Fruit fly (Drosophila melanogaster) whole organism, embryonic: ENCODE results near the gene ninaG.
A peak's percentile ranks its signal among the peaks of the same experiment; 100 is the strongest.

Experiments
- Adf1 ChIP-seq: fragments of 200-800 bp; sonication (Bioruptor generic); IDR thresholded peaks from 2 replicates; pipeline ENCODE4 v1.3.6; 2022; ENCODE audit warnings: missing biosample characterization, missing genetic modification characterization
- Atf3 ChIP-seq: fragments of 200-800 bp; sonication (Bioruptor generic); optimal IDR thresholded peaks from 3 replicates; lab custom pipeline; 2016; ENCODE audit warnings: missing biosample characterization, missing genetic modification characterization
- CG1024 ChIP-seq: fragments of 200-800 bp; sonication (Bioruptor generic); IDR thresholded peaks from 2 replicates; pipeline ENCODE4 v1.3.6; 2022; ENCODE audit warnings: missing biosample characterization, missing genetic modification characterization
- CG10274 ChIP-seq: fragments of 200-800 bp; sonication (Bioruptor generic); optimal IDR thresholded peaks from 3 replicates; lab custom pipeline; 2017; ENCODE audit warnings: missing biosample characterization, mild to moderate bottlenecking, missing genetic modification characterization
- CG11398 ChIP-seq: fragments of 200-800 bp; sonication (Bioruptor generic); optimal IDR thresholded peaks from 2 replicates; lab custom pipeline; 2016; ENCODE audit warnings: missing biosample characterization, missing genetic modification characterization
- CG11695 ChIP-seq: fragments of 200-800 bp; sonication (Bioruptor generic); IDR thresholded peaks from 3 replicates; pipeline ENCODE4 v1.3.6; 2022; ENCODE audit warnings: missing biosample characterization, missing genetic modification characterization
- CG12744 ChIP-seq: fragments of 200-800 bp; sonication (Bioruptor generic); optimal IDR thresholded peaks from 2 replicates; lab custom pipeline; 2016; ENCODE audit warnings: missing biosample characterization, missing genetic modification characterization
- CG14050 ChIP-seq: fragments of 200-800 bp; sonication (Bioruptor generic); IDR thresholded peaks from 3 replicates; pipeline ENCODE4 v1.3.6; 2022; ENCODE audit warnings: missing biosample characterization, missing genetic modification characterization
- CG15514 ChIP-seq: fragments of 200-800 bp; sonication (Bioruptor generic); optimal IDR thresholded peaks from 3 replicates; lab custom pipeline; 2017; ENCODE audit warnings: missing biosample characterization, missing genetic modification characterization, mild to moderate bottlenecking, moderate library complexity, missing genetic modification reagents
- CG17802 ChIP-seq: fragments of 200-800 bp; sonication (Bioruptor generic); optimal IDR thresholded peaks from 2 replicates; lab custom pipeline; 2018; ENCODE audit warnings: missing biosample characterization, mild to moderate bottlenecking, missing genetic modification characterization, moderate library complexity
- CG2129 ChIP-seq: fragments of 200-800 bp; sonication (Bioruptor generic); IDR thresholded peaks from 2 replicates; pipeline ENCODE4 v1.3.6; 2022; ENCODE audit warnings: missing biosample characterization, missing genetic modification characterization; ENCODE audit not compliant: partially characterized antibody
- CG2199 ChIP-seq: fragments of 200-800 bp; sonication (Bioruptor generic); IDR thresholded peaks from 3 replicates; pipeline ENCODE4 v1.3.6; 2022; ENCODE audit warnings: missing biosample characterization, missing genetic modification characterization
- CG31224 ChIP-seq: fragments of 200-800 bp; sonication (Bioruptor generic); IDR thresholded peaks from 2 replicates; pipeline ENCODE4 v1.3.6; 2022; ENCODE audit warnings: missing biosample characterization, missing genetic modification characterization
- CG33213 ChIP-seq: fragments of 200-800 bp; sonication (Bioruptor generic); optimal IDR thresholded peaks from 3 replicates; lab custom pipeline; 2016; ENCODE audit warnings: missing biosample characterization, missing genetic modification characterization
- CG34376 ChIP-seq: fragments of 200-800 bp; sonication (Bioruptor generic); optimal IDR thresholded peaks from 2 replicates; lab custom pipeline; 2018; ENCODE audit warnings: missing biosample characterization, mild to moderate bottlenecking, missing genetic modification characterization
- CG4617 ChIP-seq: fragments of 200-800 bp; sonication (Bioruptor generic); optimal IDR thresholded peaks from 3 replicates; lab custom pipeline; 2016; ENCODE audit warnings: missing biosample characterization, missing genetic modification characterization, borderline replicate concordance
- CG4820 ChIP-seq: fragments of 200-800 bp; sonication (Bioruptor generic); optimal IDR thresholded peaks from 3 replicates; lab custom pipeline; 2016; ENCODE audit warnings: missing biosample characterization, missing genetic modification characterization
- CG5180 ChIP-seq: fragments of 200-800 bp; sonication (Bioruptor generic); optimal IDR thresholded peaks from 3 replicates; lab custom pipeline; 2017; ENCODE audit warnings: missing biosample characterization, missing genetic modification characterization, mild to moderate bottlenecking, moderate library complexity, missing genetic modification reagents
- CG7839 ChIP-seq: fragments of 200-800 bp; sonication (Bioruptor generic); optimal IDR thresholded peaks from 3 replicates; lab custom pipeline; 2018; ENCODE audit warnings: missing biosample characterization, mild to moderate bottlenecking, missing genetic modification characterization, moderate library complexity
- CG8944 ChIP-seq: fragments of 200-800 bp; sonication (Bioruptor generic); optimal IDR thresholded peaks from 3 replicates; lab custom pipeline; 2016; ENCODE audit warnings: missing biosample characterization, missing genetic modification characterization
- Dad ChIP-seq: fragments of 200-800 bp; sonication (Bioruptor generic); optimal IDR thresholded peaks from 3 replicates; lab custom pipeline; 2016; ENCODE audit warnings: missing biosample characterization, missing genetic modification characterization
- Dek ChIP-seq: fragments of 200-800 bp; sonication (Bioruptor generic); optimal IDR thresholded peaks from 3 replicates; lab custom pipeline; 2019; ENCODE audit warnings: missing biosample characterization, mild to moderate bottlenecking, missing genetic modification characterization, moderate library complexity
- Fer3 ChIP-seq: fragments of 200-800 bp; sonication (Bioruptor generic); optimal IDR thresholded peaks from 2 replicates; lab custom pipeline; 2018; ENCODE audit warnings: missing biosample characterization, mild to moderate bottlenecking, missing genetic modification characterization, moderate library complexity
- HLH4C ChIP-seq: fragments of 200-800 bp; sonication (Bioruptor generic); IDR thresholded peaks from 3 replicates; pipeline ENCODE4 v1.3.6; 2022; ENCODE audit warnings: missing biosample characterization, missing genetic modification characterization; ENCODE audit not compliant: partially characterized antibody
- HLHmδ ChIP-seq: fragments of 200-800 bp; sonication (Bioruptor generic); optimal IDR thresholded peaks from 2 replicates; lab custom pipeline; 2018; ENCODE audit warnings: missing biosample characterization, mild to moderate bottlenecking, missing genetic modification characterization, moderate library complexity
- HmgD ChIP-seq: fragments of 200-800 bp; sonication (Bioruptor generic); optimal IDR thresholded peaks from 3 replicates; lab custom pipeline; 2016; ENCODE audit warnings: missing biosample characterization, missing genetic modification characterization
- MESR4 ChIP-seq: fragments of 200-800 bp; sonication (Bioruptor generic); optimal IDR thresholded peaks from 2 replicates; lab custom pipeline; 2018; ENCODE audit warnings: missing biosample characterization, mild to moderate bottlenecking, missing genetic modification characterization, moderate library complexity
- Nf-YB ChIP-seq: fragments of 200-800 bp; sonication (Bioruptor generic); optimal IDR thresholded peaks from 3 replicates; lab custom pipeline; 2019; ENCODE audit warnings: missing biosample characterization, mild to moderate bottlenecking, missing genetic modification characterization, moderate library complexity
- Nf-YC ChIP-seq: fragments of 200-800 bp; optimal IDR thresholded peaks from 3 replicates; lab custom pipeline; 2019; ENCODE audit warnings: missing biosample characterization, mild to moderate bottlenecking, missing genetic modification characterization, moderate library complexity
- Sox102F ChIP-seq: fragments of 200-800 bp; sonication (Bioruptor generic); optimal IDR thresholded peaks from 2 replicates; lab custom pipeline; 2018; ENCODE audit warnings: missing biosample characterization, mild to moderate bottlenecking, missing genetic modification characterization, moderate library complexity
- aop ChIP-seq: fragments of 200-800 bp; sonication (Bioruptor generic); IDR thresholded peaks from 2 replicates; pipeline ENCODE4 v1.3.6; 2022; ENCODE audit warnings: missing biosample characterization, missing genetic modification characterization
- bsh ChIP-seq, 2 experiments: fragments of 200-800 bp; sonication (Bioruptor generic); optimal IDR thresholded peaks; 2 replicates each; lab custom pipeline; 2017 to 2018; ENCODE audit warnings: mild to moderate bottlenecking in 2 of 2, missing biosample characterization in 2 of 2, missing genetic modification characterization in 2 of 2, moderate library complexity in 1 of 2
- caup ChIP-seq: fragments of 200-800 bp; sonication (Bioruptor generic); optimal IDR thresholded peaks from 3 replicates; lab custom pipeline; 2017; ENCODE audit warnings: missing biosample characterization, mild to moderate bottlenecking, missing genetic modification characterization, moderate library complexity; ENCODE audit not compliant: severe bottlenecking
- da ChIP-seq: fragments of 200-800 bp; sonication (Bioruptor generic); optimal IDR thresholded peaks from 2 replicates; lab custom pipeline; 2016; ENCODE audit warnings: missing biosample characterization, missing genetic modification characterization
- disco-r ChIP-seq: fragments of 200-800 bp; sonication (Bioruptor generic); optimal IDR thresholded peaks from 2 replicates; lab custom pipeline; 2016; ENCODE audit warnings: missing biosample characterization, missing genetic modification characterization
- eve ChIP-seq, 2 experiments: fragments of >200 bp; optimal IDR thresholded peaks; 2 replicates each; lab custom pipeline; 2017; ENCODE audit warnings: missing biosample characterization in 2 of 2, missing genetic modification characterization in 2 of 2
- her ChIP-seq: fragments of 200-800 bp; sonication (Bioruptor generic); optimal IDR thresholded peaks from 2 replicates; lab custom pipeline; 2016; ENCODE audit warnings: missing biosample characterization, missing genetic modification characterization
- jing ChIP-seq: fragments of 200-800 bp; sonication (Bioruptor generic); optimal IDR thresholded peaks from 2 replicates; lab custom pipeline; 2018; ENCODE audit warnings: missing biosample characterization, mild to moderate bottlenecking, missing genetic modification characterization
- nmo ChIP-seq: fragments of 200-800 bp; sonication (Bioruptor generic); optimal IDR thresholded peaks from 2 replicates; lab custom pipeline; 2018; ENCODE audit warnings: missing biosample characterization, mild to moderate bottlenecking, missing genetic modification characterization, moderate library complexity
- org-1 ChIP-seq: fragments of 200-800 bp; sonication (Bioruptor generic); optimal IDR thresholded peaks from 2 replicates; lab custom pipeline; 2017; ENCODE audit warnings: missing biosample characterization, missing genetic modification characterization
- otp ChIP-seq: fragments of 200-800 bp; sonication (Bioruptor generic); IDR thresholded peaks from 3 replicates; pipeline ENCODE4, ENCODE4 v1.3.6; 2022; ENCODE audit warnings: missing biosample characterization, missing genetic modification characterization
- pnt ChIP-seq: fragments of 200-800 bp; sonication (Bioruptor generic); optimal IDR thresholded peaks from 3 replicates; lab custom pipeline; 2016; ENCODE audit warnings: missing biosample characterization, missing genetic modification characterization
- pros ChIP-seq: fragments of 200-800 bp; sonication (Bioruptor generic); optimal IDR thresholded peaks from 3 replicates; lab custom pipeline; 2019; ENCODE audit warnings: missing biosample characterization, mild to moderate bottlenecking, missing genetic modification characterization, moderate library complexity
- seq ChIP-seq: fragments of 200-800 bp; sonication (Bioruptor generic); IDR thresholded peaks from 2 replicates; pipeline ENCODE4 v1.3.6; 2022; ENCODE audit warnings: missing biosample characterization, missing genetic modification characterization
- slou ChIP-seq: fragments of 200-800 bp; sonication (Bioruptor generic); optimal IDR thresholded peaks from 3 replicates; lab custom pipeline; 2016; ENCODE audit warnings: missing biosample characterization, missing genetic modification characterization
- unc-4 ChIP-seq: fragments of 200-800 bp; sonication (Bioruptor generic); IDR thresholded peaks from 2 replicates; pipeline ENCODE4 v1.3.6; 2022; ENCODE audit warnings: missing biosample characterization, missing genetic modification characterization; ENCODE audit not compliant: partially characterized antibody
- zfh1 ChIP-seq: fragments of 200-800 bp; sonication (Bioruptor generic); IDR thresholded peaks from 3 replicates; pipeline ENCODE4 v1.3.6; 2022; ENCODE audit warnings: missing biosample characterization, missing genetic modification characterization

ninaG gene

DNA sequence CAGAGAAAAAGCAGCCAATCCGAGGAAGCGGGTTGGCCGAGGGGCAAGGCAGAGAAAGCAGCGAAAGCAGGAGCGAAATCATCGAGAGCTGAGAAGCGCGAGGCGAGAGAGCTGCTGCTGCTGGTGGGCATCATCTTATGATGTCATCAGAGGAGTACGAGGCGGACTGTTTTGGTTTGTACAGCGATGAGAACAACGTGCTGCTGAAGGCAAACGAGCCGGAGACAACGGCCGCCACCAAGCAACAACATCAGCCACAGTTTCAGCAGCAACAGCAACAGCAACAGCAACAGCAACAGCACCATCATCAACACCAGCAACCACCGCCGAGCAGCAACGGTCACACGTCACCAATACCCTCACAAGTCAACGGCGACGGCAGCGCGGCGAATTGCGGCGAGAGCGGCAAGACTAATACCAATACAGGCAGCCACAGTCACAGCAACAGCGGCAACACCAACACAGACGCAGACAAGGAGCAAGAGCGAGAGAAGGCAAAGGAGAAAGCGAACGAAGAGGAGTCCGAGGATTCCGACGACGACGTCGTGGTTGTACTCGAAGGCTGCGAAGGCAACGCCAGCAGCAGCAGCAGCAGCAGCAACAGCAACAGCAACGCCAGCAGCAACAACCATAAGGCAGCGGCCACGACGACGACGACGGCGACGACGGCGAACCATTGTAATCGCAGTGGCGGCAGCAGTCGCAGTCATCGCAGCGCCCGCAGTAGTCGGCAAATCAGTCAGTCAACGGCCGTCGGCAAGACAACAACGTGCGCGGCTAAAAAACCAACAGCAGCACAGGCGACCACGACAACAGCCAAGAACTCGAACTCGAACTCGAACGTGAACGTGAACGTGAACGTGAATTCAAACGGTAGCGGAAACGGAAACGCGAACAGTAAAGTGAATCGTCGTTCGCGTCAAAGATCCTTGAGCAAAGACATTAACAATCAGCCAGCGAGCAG, 49.2 kb downstream of the ninaG start (continued):
- peak; percentile 1 for TF ChIP-seq MESR4
- TF ChIP-seq CG2129 = no peak
- TF ChIP-seq Nf-YB (GFP tag; lab: Kevin White, UChicago) = peak; percentile 96
- peak; percentile 25 for TF ChIP-seq her (GFP tag; lab: Kevin White, UChicago)
- no peak for TF ChIP-seq pnt
- TF ChIP-seq org-1 = peak; percentile 2
- no peak for TF ChIP-seq CG7839 (tag; lab: Kevin White, UChicago)
- TF ChIP-seq Atf3 (GFP tag; lab: Kevin White, UChicago) = peak; percentile 16
- TF ChIP-seq CG12744 (GFP tag; lab: Kevin White, UChicago) = peak; percentile 3
- TF ChIP-seq disco-r = peak; percentile 30
- TF ChIP-seq CG33213 (GFP tag; lab: Kevin White, UChicago) = peak; percentile 42
- TF ChIP-seq Fer3 (tag; lab: Kevin White, UChicago) = no peak
- no peak for TF ChIP-seq CG8944 (GFP tag; lab: Kevin White, UChicago)
- peak; percentile 24 for TF ChIP-seq Dad (GFP tag; lab: Kevin White, UChicago)
- TF ChIP-seq jing (GFP tag; lab: Kevin White, UChicago) = peak; percentile 45
- TF ChIP-seq pros (GFP tag; lab: Kevin White, UChicago) = peak; percentile 100
- TF ChIP-seq caup (GFP tag; lab: Kevin White, UChicago) = peak; percentile 7
- TF ChIP-seq seq (GFP tag; lab: Robert Waterston, UW) = peak; percentile 37; the same call in 1 of the 2 replicates
- peak in 1 of 2 experiments; percentile 20 for TF ChIP-seq bsh (GFP tag; optimal IDR thresholded peaks at IDR 0.05; lab: Kevin White, UChicago)
- no peak for TF ChIP-seq CG31224
- TF ChIP-seq aop = no peak
- peak; percentile 14 for TF ChIP-seq nmo (GFP tag; lab: Kevin White, UChicago)
- TF ChIP-seq CG34376 (GFP tag; lab: Kevin White, UChicago) = no peak
- no peak for TF ChIP-seq Dek (tag; lab: Kevin White, UChicago)
- no peak for TF ChIP-seq HmgD (GFP tag; lab: Kevin White, UChicago)
- TF ChIP-seq HLHmδ (GFP tag; lab: Kevin White, UChicago) = peak; percentile 74
- no peak for TF ChIP-seq CG4617 (GFP tag; lab: Kevin White, UChicago)
- no peak for TF ChIP-seq CG15514 (GFP tag; lab: Kevin White, UChicago)
- peak; percentile 48; the same call in 1 of the 3 replicates for TF ChIP-seq zfh1 (GFP tag; lab: Robert Waterston, UW)
- TF ChIP-seq CG11398 = peak; percentile 33
- TF ChIP-seq CG5180 (GFP tag; lab: Kevin White, UChicago) = peak; percentile 95
- TF ChIP-seq slou = no peak
- no peak for TF ChIP-seq CG17802 (tag; lab: Kevin White, UChicago)
- no peak for TF ChIP-seq CG14050 (GFP tag; lab: Robert Waterston, UW)
- TF ChIP-seq CG1024 = peak; percentile 41; the same call in 1 of the 2 replicates
- TF ChIP-seq Adf1 (GFP tag; lab: Robert Waterston, UW) = peak; percentile 98
- no peak for TF ChIP-seq Sox102F (GFP tag; lab: Kevin White, UChicago)
- TF ChIP-seq CG4820 (GFP tag; lab: Kevin White, UChicago) = peak; percentile 30
- 0 out of 3 replicates have a peak, but pooled peaks have one; percentile 16 for TF ChIP-seq CG11695 (GFP tag; lab: Robert Waterston, UW)
- no peak for TF ChIP-seq eve (GFP tag; optimal IDR thresholded peaks at IDR 0.05; lab: Kevin White, UChicago)
- TF ChIP-seq unc-4 (GFP tag; lab: Robert Waterston, UW) = 0 out of 2 replicates have a peak, but pooled peaks have one; percentile 19
- 0 out of 3 replicates have a peak, but pooled peaks have one; percentile 31 for TF ChIP-seq HLH4C (GFP tag; lab: Robert Waterston, UW)
- peak; percentile 93 for TF ChIP-seq Nf-YC
- TF ChIP-seq CG2199 = peak; percentile 40; the same call in 1 of the 3 replicates
- TF ChIP-seq otp (GFP tag; lab: Robert Waterston, UW) = 0 out of 3 replicates have a peak, but pooled peaks have one; percentile 7
- TF ChIP-seq da (GFP tag; lab: Kevin White, UChicago) = no peak
- no peak for TF ChIP-seq CG10274 (GFP tag; lab: Kevin White, UChicago)
